Fruit fly (Drosophila melanogaster) whole organism, prepupa: ENCODE results near the gene CG3552.

ENCODE experiments used
- Blimp-1 ChIP-seq: fragments of 200-800 bp; sonication (Bioruptor generic); optimal IDR thresholded peaks from 3 replicates; lab custom pipeline; 2017; ENCODE audit warnings: missing biosample characterization, missing genetic modification characterization, mild to moderate bottlenecking, moderate library complexity, missing genetic modification reagents
- CG10631 ChIP-seq: fragments of 200-800 bp; sonication (Bioruptor generic); optimal IDR thresholded peaks from 2 replicates; lab custom pipeline; 2016; ENCODE audit warnings: missing biosample characterization, missing genetic modification characterization
- CG10669 ChIP-seq: fragments of 200-800 bp; sonication (Bioruptor generic); optimal IDR thresholded peaks from 3 replicates; lab custom pipeline; 2018; ENCODE audit warnings: missing biosample characterization, mild to moderate bottlenecking, missing genetic modification characterization, moderate library complexity
- CG11294 ChIP-seq: fragments of 200-800 bp; sonication (Bioruptor generic); IDR thresholded peaks from 2 replicates; pipeline ENCODE4 v1.3.6; 2022; ENCODE audit warnings: missing biosample characterization, missing genetic modification characterization
- CG11762 ChIP-seq: fragments of 200-800 bp; sonication (Bioruptor generic); optimal IDR thresholded peaks from 3 replicates; lab custom pipeline; 2016; ENCODE audit warnings: missing biosample characterization, missing genetic modification characterization; ENCODE audit not compliant: insufficient read depth
- CG15336 ChIP-seq: fragments of 200-800 bp; sonication (Bioruptor generic); IDR thresholded peaks from 2 replicates; pipeline ENCODE4 v1.3.6; 2022; ENCODE audit warnings: missing biosample characterization, missing genetic modification characterization
- CG1621 ChIP-seq: fragments of 200-800 bp; sonication (Bioruptor generic); optimal IDR thresholded peaks from 3 replicates; lab custom pipeline; 2018; ENCODE audit warnings: missing biosample characterization, mild to moderate bottlenecking, missing genetic modification characterization
- CG16779 ChIP-seq: fragments of 200-800 bp; sonication (Bioruptor generic); optimal IDR thresholded peaks from 3 replicates; lab custom pipeline; 2017; ENCODE audit warnings: missing biosample characterization, mild to moderate bottlenecking, missing genetic modification characterization
- CG31627 ChIP-seq: fragments of 200-800 bp; sonication (Bioruptor generic); optimal IDR thresholded peaks from 3 replicates; lab custom pipeline; 2016; ENCODE audit warnings: missing biosample characterization, missing genetic modification characterization
- CG4318 ChIP-seq: fragments of 200-800 bp; sonication (Bioruptor generic); optimal IDR thresholded peaks from 3 replicates; lab custom pipeline; 2017; ENCODE audit warnings: missing biosample characterization, mild to moderate bottlenecking, missing genetic modification characterization
- CG6163 ChIP-seq: fragments of 200-800 bp; sonication (Bioruptor generic); IDR thresholded peaks from 3 replicates; pipeline ENCODE4 v1.3.6; 2022; ENCODE audit warnings: missing biosample characterization, missing genetic modification characterization
- CG6276 ChIP-seq: fragments of 200-800 bp; sonication (Bioruptor generic); optimal IDR thresholded peaks from 2 replicates; lab custom pipeline; 2017; ENCODE audit warnings: missing biosample characterization, mild to moderate bottlenecking, missing genetic modification characterization
- CG6792 ChIP-seq: fragments of 200-800 bp; sonication (Bioruptor generic); optimal IDR thresholded peaks from 3 replicates; lab custom pipeline; 2016; ENCODE audit warnings: missing biosample characterization, missing genetic modification characterization
- CG6808 ChIP-seq: fragments of 200-800 bp; sonication (Bioruptor generic); optimal IDR thresholded peaks from 3 replicates; lab custom pipeline; 2017; ENCODE audit warnings: missing biosample characterization, missing genetic modification characterization, mild to moderate bottlenecking, moderate library complexity, missing genetic modification reagents
- CG6854 ChIP-seq: fragments of 200-800 bp; sonication (Bioruptor generic); optimal IDR thresholded peaks from 2 replicates; lab custom pipeline; 2017; ENCODE audit warnings: missing biosample characterization, mild to moderate bottlenecking, missing genetic modification characterization
- CG7368 ChIP-seq: fragments of 200-800 bp; sonication (Bioruptor generic); optimal IDR thresholded peaks from 3 replicates; lab custom pipeline; 2016; ENCODE audit warnings: missing biosample characterization, missing genetic modification characterization
- CG8119 ChIP-seq: fragments of 200-800 bp; sonication (Bioruptor generic); IDR thresholded peaks from 3 replicates; pipeline ENCODE4 v1.3.6; 2022; ENCODE audit warnings: missing biosample characterization, missing genetic modification characterization
- CG8319 ChIP-seq: fragments of 200-800 bp; sonication (Bioruptor generic); optimal IDR thresholded peaks from 3 replicates; lab custom pipeline; 2016; ENCODE audit warnings: missing biosample characterization, missing genetic modification characterization
- CG8632 ChIP-seq: fragments of 200-800 bp; sonication (Bioruptor generic); optimal IDR thresholded peaks from 3 replicates; lab custom pipeline; 2016; ENCODE audit warnings: missing biosample characterization, missing genetic modification characterization
- CG9139 ChIP-seq: fragments of 200-800 bp; sonication (Bioruptor generic); optimal IDR thresholded peaks from 3 replicates; lab custom pipeline; 2017; ENCODE audit warnings: missing biosample characterization, mild to moderate bottlenecking, missing genetic modification characterization
- Eip75B ChIP-seq: fragments of 200-800 bp; sonication (Bioruptor generic); optimal IDR thresholded peaks from 3 replicates; lab custom pipeline; 2016; ENCODE audit warnings: missing biosample characterization, missing genetic modification characterization
- Eip78C ChIP-seq: fragments of 200-800 bp; sonication (Bioruptor generic); peaks from one replicate; lab custom pipeline; 2016; ENCODE audit warnings: missing biosample characterization, missing genetic modification characterization
- Eip93F ChIP-seq: fragments of 200-800 bp; sonication (Bioruptor generic); optimal IDR thresholded peaks from 2 replicates; lab custom pipeline; 2016; ENCODE audit warnings: missing biosample characterization, mild to moderate bottlenecking, missing genetic modification characterization
- Ets96B ChIP-seq: fragments of 200-800 bp; optimal IDR thresholded peaks from 2 replicates; lab custom pipeline; 2019; ENCODE audit warnings: missing biosample characterization, mild to moderate bottlenecking, missing genetic modification characterization, moderate library complexity
- Gug ChIP-seq: fragments of 200-800 bp; sonication (Bioruptor generic); IDR thresholded peaks from 2 replicates; pipeline ENCODE4 v1.3.6; 2022; ENCODE audit warnings: missing biosample characterization, missing genetic modification characterization
- Hr38 ChIP-seq: sonication (Bioruptor generic); optimal IDR thresholded peaks from 2 replicates; lab custom pipeline; 2016; ENCODE audit warnings: missing biosample characterization, missing genetic modification characterization
- Hr4 ChIP-seq: fragments of 200-800 bp; sonication (Bioruptor generic); optimal IDR thresholded peaks from 3 replicates; lab custom pipeline; 2016; ENCODE audit warnings: missing biosample characterization, missing genetic modification characterization
- Lpt ChIP-seq: fragments of 200-800 bp; sonication (Bioruptor generic); optimal IDR thresholded peaks from 3 replicates; lab custom pipeline; 2016; ENCODE audit warnings: missing biosample characterization, missing genetic modification characterization
- OdsH ChIP-seq: fragments of 200-800 bp; sonication (Bioruptor generic); optimal IDR thresholded peaks from 3 replicates; lab custom pipeline; 2016; ENCODE audit warnings: missing biosample characterization, missing genetic modification characterization
- Smox ChIP-seq: fragments of 200-800 bp; sonication (Bioruptor generic); optimal IDR thresholded peaks from 3 replicates; lab custom pipeline; 2016; ENCODE audit warnings: missing biosample characterization, missing genetic modification characterization
- Sox102F ChIP-seq: fragments of 200-800 bp; sonication (Bioruptor generic); optimal IDR thresholded peaks from 2 replicates; lab custom pipeline; 2016; ENCODE audit warnings: missing biosample characterization, mild to moderate bottlenecking, missing genetic modification characterization
- Sox14 ChIP-seq: fragments of 200-800 bp; sonication (Bioruptor generic); optimal IDR thresholded peaks from 3 replicates; lab custom pipeline; 2016; ENCODE audit warnings: missing biosample characterization, missing genetic modification characterization
- achi ChIP-seq: fragments of 200-800 bp; sonication (Bioruptor generic); optimal IDR thresholded peaks from 3 replicates; lab custom pipeline; 2016; ENCODE audit warnings: missing biosample characterization, missing genetic modification characterization
- acj6 ChIP-seq: fragments of 200-800 bp; sonication (Bioruptor generic); optimal IDR thresholded peaks from 3 replicates; lab custom pipeline; 2016; ENCODE audit warnings: missing biosample characterization, missing genetic modification characterization
- cyc ChIP-seq: fragments of 200-800 bp; sonication (Bioruptor generic); optimal IDR thresholded peaks from 3 replicates; lab custom pipeline; 2016; ENCODE audit warnings: missing biosample characterization, missing genetic modification characterization
- dac ChIP-seq: fragments of 200-800 bp; sonication (Bioruptor generic); optimal IDR thresholded peaks from 2 replicates; lab custom pipeline; 2017; ENCODE audit warnings: missing biosample characterization, mild to moderate bottlenecking, missing genetic modification characterization
- eg ChIP-seq: fragments of 200-800 bp; sonication (Bioruptor generic); IDR thresholded peaks from 3 replicates; pipeline ENCODE4 v1.3.6; 2022; ENCODE audit warnings: missing biosample characterization, missing genetic modification characterization
- fd59A ChIP-seq: fragments of 200-800 bp; sonication (Bioruptor generic); optimal IDR thresholded peaks from 2 replicates; lab custom pipeline; 2017; ENCODE audit warnings: missing biosample characterization, mild to moderate bottlenecking, missing genetic modification characterization, missing genetic modification reagents
- fd85E ChIP-seq: fragments of 200-800 bp; sonication (Bioruptor generic); optimal IDR thresholded peaks from 3 replicates; lab custom pipeline; 2016; ENCODE audit warnings: missing biosample characterization, missing genetic modification characterization
- fkh ChIP-seq: fragments of 200-800 bp; sonication (Bioruptor generic); optimal IDR thresholded peaks from 3 replicates; lab custom pipeline; 2017; ENCODE audit warnings: missing biosample characterization, mild to moderate bottlenecking, missing genetic modification characterization, moderate library complexity
- lz ChIP-seq: fragments of 200-800 bp; sonication (Bioruptor generic); optimal IDR thresholded peaks from 3 replicates; lab custom pipeline; 2016; ENCODE audit warnings: missing biosample characterization, missing genetic modification characterization
- net ChIP-seq: fragments of 200-800 bp; sonication (Bioruptor generic); optimal IDR thresholded peaks from 3 replicates; lab custom pipeline; 2016; ENCODE audit warnings: missing biosample characterization, missing genetic modification characterization
- pdm3 ChIP-seq: fragments of 200-800 bp; sonication (Bioruptor generic); optimal IDR thresholded peaks from 3 replicates; lab custom pipeline; 2016; ENCODE audit warnings: missing biosample characterization, missing genetic modification characterization
- salr ChIP-seq, 2 experiments: fragments of 200-800 bp; sonication (Bioruptor generic); optimal IDR thresholded peaks; 3 replicates each; lab custom pipeline; 2016 to 2018; ENCODE audit warnings: missing biosample characterization in 2 of 2, missing genetic modification characterization in 2 of 2, mild to moderate bottlenecking in 1 of 2
- spab ChIP-seq: fragments of 200-800 bp; sonication (Bioruptor generic); optimal IDR thresholded peaks from 2 replicates; lab custom pipeline; 2017; ENCODE audit warnings: missing biosample characterization, mild to moderate bottlenecking, missing genetic modification characterization, missing genetic modification reagents
- ss ChIP-seq, 2 experiments: fragments of 200-800 bp; sonication (Bioruptor generic); optimal IDR thresholded peaks; 2 replicates in 1 of 2; 3 replicates in 1 of 2; lab custom pipeline; 2017 to 2018; ENCODE audit warnings: mild to moderate bottlenecking in 2 of 2, missing biosample characterization in 2 of 2, missing genetic modification characterization in 2 of 2, moderate library complexity in 1 of 2
- svp ChIP-seq: fragments of 200-800 bp; sonication (Bioruptor generic); peaks from one replicate; lab custom pipeline; 2016; ENCODE audit warnings: missing biosample characterization, missing genetic modification characterization
- vri ChIP-seq: fragments of 200-800 bp; sonication (Bioruptor generic); optimal IDR thresholded peaks from 3 replicates; lab custom pipeline; 2016; ENCODE audit warnings: missing biosample characterization, mild to moderate bottlenecking, missing genetic modification characterization

CG3552 gene

DNA sequence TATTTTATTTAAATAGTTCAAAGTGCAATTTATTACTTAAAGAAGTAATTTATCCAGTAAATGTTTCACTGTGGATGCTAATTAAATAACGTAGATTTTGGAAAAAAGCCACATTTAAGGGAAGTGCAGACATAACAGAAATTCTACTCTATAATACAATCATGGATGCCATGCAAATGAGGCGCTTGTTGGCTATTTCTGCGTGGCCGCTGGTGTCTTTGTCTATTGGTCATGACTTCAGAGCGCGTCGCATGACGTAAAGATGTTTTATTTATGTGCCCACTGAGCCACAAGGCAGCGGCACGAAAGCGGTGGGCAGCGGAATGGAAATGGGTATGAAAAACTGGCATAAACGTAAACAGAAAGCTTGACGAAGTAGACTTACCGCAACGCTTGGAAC lies 30.3 kb upstream of the CG3552 start (continued):
- peak; percentile 63 for TF ChIP-seq Hr4
- peak; percentile 10 for TF ChIP-seq CG6276 (GFP tag; lab: Kevin White, UChicago)
- no peak for TF ChIP-seq CG9139
- TF ChIP-seq CG6854 (GFP tag; lab: Kevin White, UChicago): no peak
- peak; percentile 50 for TF ChIP-seq svp
- TF ChIP-seq Sox102F: no peak
- no peak for TF ChIP-seq Gug (GFP tag; lab: Robert Waterston, UW)
- TF ChIP-seq pdm3 (GFP tag; lab: Kevin White, UChicago): no peak
- TF ChIP-seq Sox14 (GFP tag; lab: Kevin White, UChicago): no peak

dm6 chr3L:9426656-9427294 lies 29.3 kb upstream of the CG3552 start, which contains the start of the genes Atat and Shc:
TSS of gene Atat (minus strand) at chr3L:9426758.
TSS of gene Shc (plus strand) at chr3L:9427010.
- peak; percentile 99 for TF ChIP-seq CG6163 (GFP tag; lab: Robert Waterston, UW)
- peak; percentile 95 for TF ChIP-seq CG15336 (GFP tag; lab: Robert Waterston, UW)
- peak; percentile 97 for TF ChIP-seq Sox102F
- peak; percentile 98 for TF ChIP-seq CG6792
- TF ChIP-seq fd59A (GFP tag; lab: Kevin White, UChicago): peak; percentile 98
- TF ChIP-seq vri: peak; percentile 97
- TF ChIP-seq Eip75B (GFP tag; lab: Kevin White, UChicago): peak; percentile 98
- TF ChIP-seq CG6276 (GFP tag; lab: Kevin White, UChicago): peak; percentile 90
- TF ChIP-seq CG11294 (GFP tag; lab: Robert Waterston, UW): peak; percentile 99
- peak; percentile 99 for TF ChIP-seq eg (GFP tag; lab: Robert Waterston, UW)
- TF ChIP-seq salr (GFP tag; optimal IDR thresholded peaks at IDR 0.05; lab: Kevin White, UChicago): peak; percentile 96 to 99
- peak; percentile 93 for TF ChIP-seq CG6808 (GFP tag; lab: Kevin White, UChicago)
- peak; percentile 99 for TF ChIP-seq CG4318 (GFP tag; lab: Kevin White, UChicago)
- TF ChIP-seq fkh (GFP tag; lab: Kevin White, UChicago): peak; percentile 87
- TF ChIP-seq cyc (GFP tag; lab: Kevin White, UChicago): peak; percentile 99
- peak; percentile 99 for TF ChIP-seq Gug (GFP tag; lab: Robert Waterston, UW)
- TF ChIP-seq Ets96B (tag; lab: Kevin White, UChicago): peak; percentile 97
- TF ChIP-seq net: peak; percentile 98
- TF ChIP-seq CG6854 (GFP tag; lab: Kevin White, UChicago): peak; percentile 94
- TF ChIP-seq Hr4: peak; percentile 99
- peak; percentile 99 for TF ChIP-seq lz (GFP tag; lab: Kevin White, UChicago)
- peak; percentile 98 for TF ChIP-seq dac (GFP tag; lab: Kevin White, UChicago)
- TF ChIP-seq Sox14 (GFP tag; lab: Kevin White, UChicago): peak; percentile 100
- peak; percentile 99 for TF ChIP-seq Eip78C
- TF ChIP-seq svp: peak; percentile 99
- peak; percentile 96 for TF ChIP-seq CG10669 (GFP tag; lab: Kevin White, UChicago)
- TF ChIP-seq acj6 (GFP tag; lab: Kevin White, UChicago): peak; percentile 99
- TF ChIP-seq Lpt: peak; percentile 97
- peak; percentile 99 for TF ChIP-seq OdsH (GFP tag; lab: Kevin White, UChicago)
- TF ChIP-seq CG8319 (GFP tag; lab: Kevin White, UChicago): peak; percentile 99
- TF ChIP-seq CG10631: peak; percentile 99
- peak; percentile 95 for TF ChIP-seq spab (GFP tag; lab: Kevin White, UChicago)
- TF ChIP-seq CG8119 (GFP tag; lab: Robert Waterston, UW): peak; percentile 94
- peak; percentile 95 for TF ChIP-seq fd85E (GFP tag; lab: Kevin White, UChicago)
- TF ChIP-seq Eip93F (GFP tag; lab: Kevin White, UChicago): peak; percentile 95
- TF ChIP-seq CG11762 (GFP tag; lab: Kevin White, UChicago): peak; percentile 97
- peak; percentile 100 for TF ChIP-seq CG31627 (GFP tag; lab: Kevin White, UChicago)
- TF ChIP-seq CG8632 (GFP tag; lab: Kevin White, UChicago): peak; percentile 98
- TF ChIP-seq Smox (GFP tag; lab: Kevin White, UChicago): peak; percentile 99
- peak; percentile 96 for TF ChIP-seq Hr38 (GFP tag; lab: Kevin White, UChicago)
- peak; percentile 97 for TF ChIP-seq CG1621
- peak; percentile 83 to 96 for TF ChIP-seq ss (GFP tag; optimal IDR thresholded peaks at IDR 0.05; lab: Kevin White, UChicago)
- TF ChIP-seq pdm3 (GFP tag; lab: Kevin White, UChicago): peak; percentile 99
- TF ChIP-seq achi: peak; percentile 97
- TF ChIP-seq CG7368 (GFP tag; lab: Kevin White, UChicago): peak; percentile 98
- TF ChIP-seq Blimp-1 (GFP tag; lab: Kevin White, UChicago): peak; percentile 95
- TF ChIP-seq CG16779 (tag; lab: Kevin White, UChicago): peak; percentile 94
